Worm (Caenorhabditis elegans) whole organism, L2 larva: ENCODE data around the gene F16B4.5.

Source experiments
- C34F6.9 ChIP-seq: fragments of 150-350 bp; optimal IDR thresholded peaks from 2 replicates; lab custom pipeline; 2014; ENCODE audit warnings: missing biosample characterization, missing genetic modification characterization
- F13H6.1 ChIP-seq: sonication (generic microtip); optimal IDR thresholded peaks from 2 replicates; lab custom pipeline; 2016; ENCODE audit warnings: missing genetic modification characterization, missing compliant biosample characterization
- Y55F3AM.14 ChIP-seq: fragments of 200-800 bp; sonication (Bioruptor generic); optimal IDR thresholded peaks from 2 replicates; lab custom pipeline; 2018; ENCODE audit warnings: mild to moderate bottlenecking, missing genetic modification characterization, missing compliant biosample characterization
- ZK546.5 ChIP-seq: sonication (generic microtip); optimal IDR thresholded peaks from 2 replicates; lab custom pipeline; 2017; ENCODE audit warnings: missing biosample characterization, missing genetic modification characterization
- alr-1 ChIP-seq: fragments of 150-350 bp; optimal IDR thresholded peaks from 2 replicates; lab custom pipeline; 2014; ENCODE audit warnings: missing biosample characterization, missing genetic modification characterization
- aly-2 ChIP-seq: fragments of 150-350 bp; optimal IDR thresholded peaks from 2 replicates; lab custom pipeline; 2014; ENCODE audit warnings: missing biosample characterization, missing genetic modification characterization
- ceh-16 ChIP-seq: fragments of 150-350 bp; optimal IDR thresholded peaks from 2 replicates; lab custom pipeline; 2014; ENCODE audit warnings: missing biosample characterization, missing genetic modification characterization
- ceh-82 ChIP-seq: fragments of 150-350 bp; optimal IDR thresholded peaks from 2 replicates; lab custom pipeline; 2014; ENCODE audit warnings: missing biosample characterization, missing genetic modification characterization
- crh-2 ChIP-seq: sonication (generic microtip); optimal IDR thresholded peaks from 2 replicates; lab custom pipeline; 2017; ENCODE audit warnings: missing biosample characterization, missing genetic modification characterization
- dmd-4 ChIP-seq: sonication (generic microtip); optimal IDR thresholded peaks from 2 replicates; lab custom pipeline; 2017; ENCODE audit warnings: missing biosample characterization, missing genetic modification characterization
- egl-27 ChIP-seq: sonication (generic microtip); optimal IDR thresholded peaks from 3 replicates; lab custom pipeline; 2017; ENCODE audit warnings: missing biosample characterization, missing genetic modification reagents, missing genetic modification characterization
- elt-1 ChIP-seq: fragments of 150-350 bp; optimal IDR thresholded peaks from 2 replicates; lab custom pipeline; 2014; ENCODE audit warnings: missing biosample characterization, missing genetic modification characterization
- fos-1 ChIP-seq: fragments of 150-350 bp; optimal IDR thresholded peaks from 2 replicates; lab custom pipeline; 2014; ENCODE audit warnings: missing biosample characterization, missing genetic modification characterization
- gmeb-1 ChIP-seq: fragments of 150-350 bp; optimal IDR thresholded peaks from 2 replicates; lab custom pipeline; 2014; ENCODE audit warnings: missing biosample characterization, missing genetic modification characterization
- lin-11 ChIP-seq: fragments of 150-350 bp; sonication (generic microtip); optimal IDR thresholded peaks from 2 replicates; lab custom pipeline; 2014; ENCODE audit warnings: missing biosample characterization, missing genetic modification characterization, inconsistent platforms, mixed read lengths
- mab-5 ChIP-seq: fragments of 150-350 bp; optimal IDR thresholded peaks from 2 replicates; lab custom pipeline; 2014; ENCODE audit warnings: missing biosample characterization, missing genetic modification characterization
- mbf-1 ChIP-seq: sonication (generic microtip); optimal IDR thresholded peaks from 2 replicates; lab custom pipeline; 2017; ENCODE audit warnings: missing biosample characterization, missing genetic modification characterization
- nhr-10 ChIP-seq: sonication (generic microtip); optimal IDR thresholded peaks from 2 replicates; lab custom pipeline; 2017; ENCODE audit warnings: missing biosample characterization, missing genetic modification characterization
- nhr-12 ChIP-seq: fragments of 150-350 bp; optimal IDR thresholded peaks from 2 replicates; lab custom pipeline; 2014; ENCODE audit warnings: missing biosample characterization, missing genetic modification characterization
- nhr-129 ChIP-seq: fragments of 150-350 bp; optimal IDR thresholded peaks from 2 replicates; lab custom pipeline; 2014; ENCODE audit warnings: missing biosample characterization, missing genetic modification characterization
- nhr-25 ChIP-seq: fragments of 150-350 bp; sonication (generic microtip); optimal IDR thresholded peaks from 3 replicates; lab custom pipeline; 2014; ENCODE audit warnings: missing biosample characterization, missing genetic modification characterization
- nhr-77 ChIP-seq: fragments of 150-350 bp; optimal IDR thresholded peaks from 2 replicates; lab custom pipeline; 2014; ENCODE audit warnings: missing biosample characterization, missing genetic modification characterization
- sem-4 ChIP-seq: fragments of 150-350 bp; optimal IDR thresholded peaks from 2 replicates; lab custom pipeline; 2014; ENCODE audit warnings: missing biosample characterization, missing genetic modification reagents, missing genetic modification characterization
- skn-1 ChIP-seq: sonication (generic microtip); optimal IDR thresholded peaks from 2 replicates; lab custom pipeline; 2017; ENCODE audit warnings: missing biosample characterization, missing genetic modification characterization
- sma-3 ChIP-seq: sonication (generic microtip); optimal IDR thresholded peaks from 2 replicates; lab custom pipeline; 2016; ENCODE audit warnings: missing genetic modification reagents, missing genetic modification characterization, missing compliant biosample characterization
- sma-9 ChIP-seq, 2 experiments: fragments of 150-350 bp in 1 of 2; sonication (generic microtip) in 1 of 2; optimal IDR thresholded peaks; 2 replicates each; lab custom pipeline; 2014 to 2016; ENCODE audit warnings: missing genetic modification characterization in 2 of 2, mild to moderate bottlenecking in 1 of 2, missing biosample characterization in 1 of 2, missing compliant biosample characterization in 1 of 2, missing genetic modification reagents in 1 of 2, moderate library complexity in 1 of 2
- snpc-4 ChIP-seq: fragments of 150-350 bp; optimal IDR thresholded peaks from 2 replicates; lab custom pipeline; 2014; ENCODE audit warnings: missing biosample characterization, missing genetic modification characterization
- unc-39 ChIP-seq: fragments of 150-350 bp; optimal IDR thresholded peaks from 2 replicates; lab custom pipeline; 2014; ENCODE audit warnings: missing biosample characterization, missing genetic modification characterization
- unc-55 ChIP-seq: fragments of 150-350 bp; sonication (generic microtip); optimal IDR thresholded peaks from 3 replicates; lab custom pipeline; 2014; ENCODE audit warnings: missing biosample characterization, missing genetic modification reagents, missing genetic modification characterization
- unc-62 ChIP-seq: fragments of 150-350 bp; optimal IDR thresholded peaks from 2 replicates; lab custom pipeline; 2014; ENCODE audit warnings: missing biosample characterization, missing genetic modification reagents, missing genetic modification characterization
- zag-1 ChIP-seq: fragments of 150-350 bp; optimal IDR thresholded peaks from 2 replicates; lab custom pipeline; 2014; ENCODE audit warnings: missing biosample characterization, missing genetic modification characterization
- ztf-1 ChIP-seq: fragments of 200-800 bp; sonication (Bioruptor generic); conservative IDR thresholded peaks from 2 replicates; pipeline ENCODE4 v1.3.6; 2022; ENCODE audit warnings: missing genetic modification characterization, missing compliant biosample characterization
- ztf-11 ChIP-seq: sonication (generic microtip); optimal IDR thresholded peaks from 2 replicates; lab custom pipeline; 2017; ENCODE audit warnings: missing biosample characterization, missing genetic modification characterization
- ztf-4 ChIP-seq: fragments of 150-350 bp; optimal IDR thresholded peaks from 2 replicates; lab custom pipeline; 2014; ENCODE audit warnings: missing biosample characterization, missing genetic modification characterization

The F16B4.5 gene

ce11 chrV:1623429-1623828 is 35.2 kb downstream of the F16B4.5 start:
- TF ChIP-seq Y55F3AM.14 (GFP tag; lab: Kevin White, UChicago) (no peak), nhr-10 (tag; lab: Kevin White, UChicago) (no peak), mbf-1 (tag; lab: Kevin White, UChicago) (no peak), crh-2 (no peak)

ce11 chrV:1624340-1624739 is 36.1 kb downstream of the F16B4.5 start, which contains the start of gene nhr-110:
Gene nhr-110, minus strand, starts transcription at chrV:1624440.
- TF ChIP-seq elt-1 (no peak), ztf-1 (GFP tag; lab: Robert Waterston, UW) (no peak), Y55F3AM.14 (GFP tag; lab: Kevin White, UChicago) (no peak), fos-1 (tag; lab: Kevin White, UChicago) (no peak), skn-1 (tag; lab: Kevin White, UChicago) (no peak), ztf-11 (tag; lab: Kevin White, UChicago) (no peak), aly-2 (tag; lab: Kevin White, UChicago) (no peak), snpc-4 (tag; lab: Kevin White, UChicago) (no peak), zag-1 (no peak), sem-4 (tag; lab: Kevin White, UChicago) (no peak), mab-5 (no peak), nhr-77 (tag; lab: Kevin White, UChicago) (no peak), ztf-4 (no peak), gmeb-1 (no peak), dmd-4 (no peak), unc-39 (tag; lab: Kevin White, UChicago) (no peak)
- TF ChIP-seq, all 48 proteins: peak for 0

- no peak for TF ChIP-seq mbf-1 (tag; lab: Kevin White, UChicago)
- TF ChIP-seq crh-2: no peak
- TF ChIP-seq nhr-77 (tag; lab: Kevin White, UChicago): no peak
- no peak for TF ChIP-seq ceh-82 (tag; lab: Kevin White, UChicago)
Observed at ce11 chrV:1626720-1627119, 38.5 kb downstream of the F16B4.5 start, which contains the start of gene nhr-237. Gene nhr-237, minus strand, starts transcription at chrV:1626820.

ce11 chrV:1627269-1627668 is 39.0 kb downstream of the F16B4.5 start:
- TF ChIP-seq unc-55 (GFP tag; lab: Kevin White, UChicago) (no peak), sma-9 (GFP tag; optimal IDR thresholded peaks at IDR 0.05; lab: Kevin White, UChicago) (peak; percentile 56), sma-9 (tag; optimal IDR thresholded peaks at IDR 0.05; lab: Kevin White, UChicago) (no peak), egl-27 (tag; lab: Kevin White, UChicago) (peak; percentile 57), sma-3 (GFP tag; lab: Kevin White, UChicago) (peak; percentile 49), skn-1 (tag; lab: Kevin White, UChicago) (no peak), mab-5 (no peak), C34F6.9 (tag; lab: Kevin White, UChicago) (no peak), gmeb-1 (no peak), zag-1 (no peak), fos-1 (tag; lab: Kevin White, UChicago) (peak; percentile 35), alr-1 (tag; lab: Kevin White, UChicago) (no peak), F13H6.1 (tag; lab: Kevin White, UChicago) (peak; percentile 84), crh-2 (peak; percentile 44), unc-62 (no peak), nhr-129 (peak; percentile 76), lin-11 (tag; lab: Kevin White, UChicago) (no peak), nhr-25 (peak; percentile 69)

- no peak for TF ChIP-seq ztf-4
- no peak for TF ChIP-seq ZK546.5 (tag; lab: Kevin White, UChicago)
- no peak for TF ChIP-seq egl-27 (tag; lab: Kevin White, UChicago)
- TF ChIP-seq ztf-11 (tag; lab: Kevin White, UChicago): no peak
- TF ChIP-seq nhr-77 (tag; lab: Kevin White, UChicago): peak; percentile 84
- TF ChIP-seq ceh-16 (tag; lab: Kevin White, UChicago): no peak
- TF ChIP-seq nhr-129: peak; percentile 93
- TF ChIP-seq nhr-12: no peak
- TF ChIP-seq skn-1 (tag; lab: Kevin White, UChicago): no peak
Observed at ce11 chrV:1629329-1629728, 41.1 kb downstream of the F16B4.5 start, which contains the start of gene nhr-238. Gene nhr-238, minus strand, starts transcription at chrV:1629432.
